Fruit fly (Drosophila melanogaster) whole organism, embryonic: ENCODE data around the gene ath.

Experiments used
- CG14710 ChIP-seq: fragments of 200-800 bp; sonication (Bioruptor generic); optimal IDR thresholded peaks from 3 replicates; lab custom pipeline; 2019; ENCODE audit warnings: missing biosample characterization, mild to moderate bottlenecking, missing genetic modification characterization, moderate library complexity
- CG1647 ChIP-seq: fragments of 200-800 bp; sonication (Bioruptor generic); optimal IDR thresholded peaks from 3 replicates; lab custom pipeline; 2016; ENCODE audit warnings: missing biosample characterization, missing genetic modification characterization
- CG1792 ChIP-seq: fragments of 200-800 bp; sonication (Bioruptor generic); optimal IDR thresholded peaks from 2 replicates; lab custom pipeline; 2016; ENCODE audit warnings: missing biosample characterization, missing genetic modification characterization
- CG2712 ChIP-seq: fragments of 200-800 bp; optimal IDR thresholded peaks from 3 replicates; lab custom pipeline; 2019; ENCODE audit warnings: missing biosample characterization, mild to moderate bottlenecking, missing genetic modification characterization, moderate library complexity
- CG31224 ChIP-seq: fragments of 200-800 bp; sonication (Bioruptor generic); IDR thresholded peaks from 2 replicates; pipeline ENCODE4 v1.3.6; 2022; ENCODE audit warnings: missing biosample characterization, missing genetic modification characterization
- CG32532 ChIP-seq: fragments of 200-800 bp; sonication (Bioruptor generic); IDR thresholded peaks from 2 replicates; pipeline ENCODE4 v1.3.6; 2022; ENCODE audit warnings: missing biosample characterization, missing genetic modification characterization
- CG3995 ChIP-seq: fragments of 200-800 bp; sonication (Bioruptor generic); optimal IDR thresholded peaks from 3 replicates; lab custom pipeline; 2016; ENCODE audit warnings: missing biosample characterization, missing genetic modification characterization
- CG4328 ChIP-seq: fragments of 200-800 bp; sonication (Bioruptor generic); optimal IDR thresholded peaks from 3 replicates; lab custom pipeline; 2017; ENCODE audit warnings: missing biosample characterization, missing genetic modification reagents, missing genetic modification characterization
- CG6689 ChIP-seq: fragments of 200-800 bp; sonication (Bioruptor generic); IDR thresholded peaks from 2 replicates; pipeline ENCODE4 v1.3.6; 2022; ENCODE audit warnings: missing biosample characterization, missing genetic modification characterization
- CG7963 ChIP-seq: fragments of 200-800 bp; sonication (Bioruptor generic); IDR thresholded peaks from 3 replicates; pipeline ENCODE4 v1.3.6; 2022; ENCODE audit warnings: missing biosample characterization, missing genetic modification characterization; ENCODE audit not compliant: partially characterized antibody
- CG8944 ChIP-seq: fragments of 200-800 bp; sonication (Bioruptor generic); optimal IDR thresholded peaks from 3 replicates; lab custom pipeline; 2016; ENCODE audit warnings: missing biosample characterization, missing genetic modification characterization
- Camta ChIP-seq: fragments of 200-800 bp; sonication (Bioruptor generic); optimal IDR thresholded peaks from 2 replicates; lab custom pipeline; 2016; ENCODE audit warnings: missing biosample characterization, missing genetic modification characterization
- CoRest ChIP-seq: fragments of 200-800 bp; sonication (Bioruptor generic); optimal IDR thresholded peaks from 3 replicates; lab custom pipeline; 2018; ENCODE audit warnings: missing biosample characterization, mild to moderate bottlenecking, missing genetic modification characterization, moderate library complexity
- Ets97D ChIP-seq: fragments of 200-800 bp; sonication (Bioruptor generic); optimal IDR thresholded peaks from 3 replicates; lab custom pipeline; 2016; ENCODE audit warnings: missing biosample characterization, missing genetic modification characterization
- Fer2 ChIP-seq: fragments of 200-800 bp; sonication (Bioruptor generic); optimal IDR thresholded peaks from 2 replicates; lab custom pipeline; 2018; ENCODE audit warnings: missing biosample characterization, mild to moderate bottlenecking, missing genetic modification characterization, moderate library complexity
- HHEX ChIP-seq: fragments of 200-800 bp; sonication (Bioruptor generic); optimal IDR thresholded peaks from 3 replicates; lab custom pipeline; 2017; ENCODE audit warnings: missing biosample characterization, mild to moderate bottlenecking, missing genetic modification characterization, missing genetic modification reagents
- HLH54F ChIP-seq: fragments of 200-800 bp; sonication (Bioruptor generic); optimal IDR thresholded peaks from 3 replicates; lab custom pipeline; 2016; ENCODE audit warnings: missing biosample characterization, missing genetic modification characterization
- Hand ChIP-seq: fragments of 200-800 bp; sonication (Bioruptor generic); optimal IDR thresholded peaks from 2 replicates; lab custom pipeline; 2017; ENCODE audit warnings: mild to moderate bottlenecking, missing biosample characterization, missing genetic modification reagents, missing genetic modification characterization
- Med ChIP-seq: fragments of 200-800 bp; sonication (Bioruptor generic); peaks from one replicate; lab custom pipeline; 2016; ENCODE audit warnings: missing biosample characterization, missing genetic modification characterization, mild to moderate bottlenecking, inconsistent platforms, moderate library complexity
- Mes4 ChIP-seq: fragments of 200-800 bp; sonication (Bioruptor generic); optimal IDR thresholded peaks from 2 replicates; lab custom pipeline; 2016; ENCODE audit warnings: missing biosample characterization, missing genetic modification characterization
- NFAT ChIP-seq: fragments of 200-800 bp; sonication (Bioruptor generic); IDR thresholded peaks from 2 replicates; pipeline ENCODE4 v1.3.6; 2022; ENCODE audit warnings: missing biosample characterization, missing genetic modification characterization
- Nf-YA ChIP-seq: fragments of 200-800 bp; sonication (Bioruptor generic); IDR thresholded peaks from 2 replicates; pipeline ENCODE4 v1.3.6; 2022; ENCODE audit warnings: missing biosample characterization, missing genetic modification characterization
- Oli ChIP-seq: fragments of 200-800 bp; sonication (Bioruptor generic); optimal IDR thresholded peaks from 2 replicates; lab custom pipeline; 2018; ENCODE audit warnings: missing biosample characterization, mild to moderate bottlenecking, missing genetic modification characterization, moderate library complexity
- Optix ChIP-seq: fragments of 200-800 bp; sonication (Bioruptor generic); IDR thresholded peaks from 3 replicates; pipeline ENCODE4 v1.3.6; 2022; ENCODE audit warnings: missing biosample characterization, missing genetic modification characterization
- Pdp1 ChIP-seq, 2 experiments: fragments of 200-800 bp; sonication (Bioruptor generic); optimal IDR thresholded peaks; 3 replicates each; lab custom pipeline; 2016; ENCODE audit warnings: missing biosample characterization in 2 of 2, missing genetic modification characterization in 2 of 2, mild to moderate bottlenecking in 1 of 2, moderate library complexity in 1 of 2
- Sox100B ChIP-seq: fragments of 200-800 bp; sonication (Bioruptor generic); optimal IDR thresholded peaks from 3 replicates; lab custom pipeline; 2018; ENCODE audit warnings: missing biosample characterization, mild to moderate bottlenecking, missing genetic modification characterization
- Ssrp ChIP-seq: fragments of 200-800 bp; sonication (Bioruptor generic); optimal IDR thresholded peaks from 2 replicates; lab custom pipeline; 2018; ENCODE audit warnings: missing biosample characterization, mild to moderate bottlenecking, missing genetic modification characterization, moderate library complexity
- Usf ChIP-seq: fragments of 200-800 bp; sonication (Bioruptor generic); optimal IDR thresholded peaks from 2 replicates; lab custom pipeline; 2017; ENCODE audit warnings: missing genotype, missing biosample characterization, missing genetic modification characterization
- ase ChIP-seq: fragments of 200-800 bp; sonication (Bioruptor generic); IDR thresholded peaks from 3 replicates; pipeline ENCODE4 v1.3.6; 2022; ENCODE audit warnings: missing biosample characterization, missing genetic modification characterization
- dan ChIP-seq: fragments of 200-800 bp; sonication (Bioruptor generic); IDR thresholded peaks from 2 replicates; pipeline ENCODE4 v1.3.6; 2022; ENCODE audit warnings: missing biosample characterization, missing genetic modification characterization
- fd96Cb ChIP-seq: fragments of 200-800 bp; sonication (Bioruptor generic); optimal IDR thresholded peaks from 2 replicates; lab custom pipeline; 2018; ENCODE audit warnings: missing biosample characterization, mild to moderate bottlenecking, missing genetic modification characterization, moderate library complexity
- nerfin-2 ChIP-seq: fragments of 200-800 bp; sonication (Bioruptor generic); IDR thresholded peaks from 2 replicates; pipeline ENCODE4 v1.3.6; 2022; ENCODE audit warnings: missing biosample characterization, missing genetic modification characterization; ENCODE audit not compliant: partially characterized antibody
- nom ChIP-seq: fragments of 200-800 bp; sonication (Bioruptor generic); optimal IDR thresholded peaks from 2 replicates; lab custom pipeline; 2017; ENCODE audit warnings: missing biosample characterization, missing genetic modification characterization, mild to moderate bottlenecking, moderate library complexity, missing genetic modification reagents
- onecut ChIP-seq: fragments of 200-800 bp; sonication (Bioruptor generic); IDR thresholded peaks from 2 replicates; pipeline ENCODE4 v1.3.6; 2022; ENCODE audit warnings: missing biosample characterization, missing genetic modification characterization
- pzg ChIP-seq: fragments of 200-800 bp; sonication (Bioruptor generic); optimal IDR thresholded peaks from 3 replicates; lab custom pipeline; 2018; ENCODE audit warnings: missing biosample characterization, mild to moderate bottlenecking, missing genetic modification characterization, moderate library complexity
- ranshi ChIP-seq: fragments of 200-800 bp; sonication (Bioruptor generic); IDR thresholded peaks from 2 replicates; pipeline ENCODE4 v1.3.6; 2022; ENCODE audit warnings: missing biosample characterization, missing genetic modification characterization
- rib ChIP-seq: fragments of 200-800 bp; sonication (Bioruptor generic); IDR thresholded peaks from 2 replicates; pipeline ENCODE4 v1.3.6; 2022; ENCODE audit warnings: missing biosample characterization, missing genetic modification characterization
- schlank ChIP-seq: fragments of 200-800 bp; sonication (Bioruptor generic); optimal IDR thresholded peaks from 2 replicates; lab custom pipeline; 2018; ENCODE audit warnings: missing biosample characterization, mild to moderate bottlenecking, missing genetic modification characterization
- sens ChIP-seq: fragments of 200-800 bp; sonication (Bioruptor generic); peaks from one replicate; lab custom pipeline; 2016; ENCODE audit warnings: missing biosample characterization, missing genetic modification characterization
- sqz ChIP-seq: fragments of 200-800 bp; sonication (Bioruptor generic); optimal IDR thresholded peaks from 3 replicates; lab custom pipeline; 2018; ENCODE audit warnings: missing biosample characterization, mild to moderate bottlenecking, missing genetic modification characterization
- tin ChIP-seq: fragments of 200-800 bp; sonication (Bioruptor generic); optimal IDR thresholded peaks from 3 replicates; lab custom pipeline; 2016; ENCODE audit warnings: missing biosample characterization, missing genetic modification characterization
- toy ChIP-seq: fragments of 200-800 bp; sonication (Bioruptor generic); IDR thresholded peaks from 2 replicates; pipeline ENCODE4 v1.3.6; 2022; ENCODE audit warnings: missing biosample characterization, missing genetic modification characterization
- tup ChIP-seq: fragments of 200-800 bp; sonication (Bioruptor generic); optimal IDR thresholded peaks from 2 replicates; lab custom pipeline; 2016; ENCODE audit warnings: missing biosample characterization, mild to moderate bottlenecking, missing genetic modification characterization, moderate library complexity
- vnd ChIP-seq: fragments of 200-800 bp; sonication (Bioruptor generic); IDR thresholded peaks from 3 replicates; pipeline ENCODE4 v1.3.6; 2022; ENCODE audit warnings: missing biosample characterization, missing genetic modification characterization; ENCODE audit not compliant: partially characterized antibody

Gene ath

DNA sequence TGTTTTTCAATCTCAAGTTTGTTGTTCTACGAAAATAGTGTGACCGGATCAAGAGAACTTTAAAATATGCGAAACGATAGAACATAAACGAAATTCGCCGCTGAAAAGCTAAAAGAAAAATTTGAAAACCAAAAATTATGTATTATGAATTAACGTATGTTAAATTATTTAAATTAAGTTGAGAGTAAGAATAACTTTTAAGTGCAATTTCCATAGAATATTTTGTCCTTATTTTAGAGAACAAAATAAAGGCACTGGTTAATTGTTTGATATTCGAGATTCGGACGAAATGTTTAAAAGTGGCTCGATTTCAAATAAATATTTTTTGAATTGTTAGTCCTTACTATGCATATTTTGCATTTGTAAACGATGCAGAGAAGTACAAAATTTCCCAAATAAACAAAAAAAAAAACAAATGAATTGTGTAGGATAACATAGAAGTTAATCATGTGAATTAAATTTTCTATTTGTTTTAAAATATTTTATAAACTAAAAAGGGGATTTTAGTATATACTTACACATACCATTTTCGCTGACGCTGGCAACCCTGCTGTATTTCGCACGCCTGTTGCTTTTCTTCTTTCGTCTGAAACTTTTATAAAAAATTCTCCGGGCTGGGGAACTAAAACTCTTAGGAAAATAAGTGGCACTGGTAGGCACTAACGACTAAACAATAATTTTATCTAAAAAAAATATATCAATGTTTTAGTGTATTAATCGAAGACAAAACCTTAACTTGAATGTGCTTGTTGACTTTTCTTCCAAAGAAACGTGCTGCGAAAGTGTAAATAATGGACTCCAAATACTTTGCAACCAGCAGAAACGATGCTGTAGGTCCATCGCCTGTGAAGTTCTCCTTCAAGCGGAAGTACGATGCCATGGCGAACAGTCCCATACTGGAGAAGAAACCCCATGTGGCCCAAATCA is at the start of gene ath, which contains the start of gene CG5727 (continued):
- TF ChIP-seq fd96Cb (tag; lab: Kevin White, UChicago) (no peak), Sox100B (peak; percentile 34), CG6689 (GFP tag; lab: Robert Waterston, UW) (peak; percentile 38; the same call in 1 of the 2 replicates), Mes4 (GFP tag; lab: Kevin White, UChicago) (no peak), Nf-YA (no peak), rib (no peak), tin (GFP tag; lab: Kevin White, UChicago) (no peak), Camta (GFP tag; lab: Kevin White, UChicago) (no peak), HLH54F (GFP tag; lab: Kevin White, UChicago) (no peak), CG4328 (peak; percentile 11), nom (no peak), dan (no peak), NFAT (GFP tag; lab: Robert Waterston, UW) (no peak), Pdp1 (GFP tag; optimal IDR thresholded peaks at IDR 0.05; lab: Kevin White, UChicago) (no peak), toy (GFP tag; lab: Robert Waterston, UW) (no peak), pzg (GFP tag; lab: Kevin White, UChicago) (peak; percentile 13), HHEX (no peak), CG1647 (GFP tag; lab: Kevin White, UChicago) (no peak), CG8944 (no peak), Oli (tag; lab: Kevin White, UChicago) (no peak), onecut (GFP tag; lab: Robert Waterston, UW) (no peak), CG1792 (no peak), Fer2 (tag; lab: Kevin White, UChicago) (no peak), CG32532 (GFP tag; lab: Robert Waterston, UW) (peak; percentile 16; the same call in 1 of the 2 replicates), Hand (GFP tag; lab: Kevin White, UChicago) (no peak), CG7963 (GFP tag; lab: Robert Waterston, UW) (no peak), Optix (GFP tag; lab: Robert Waterston, UW) (no peak), sens (peak; percentile 72), ranshi (no peak), nerfin-2 (GFP tag; lab: Robert Waterston, UW) (no peak), CG14710 (tag; lab: Kevin White, UChicago) (peak; percentile 42), sqz (GFP tag; lab: Kevin White, UChicago) (no peak), ase (GFP tag; lab: Robert Waterston, UW) (no peak), CG2712 (peak; percentile 11), Ets97D (GFP tag; lab: Kevin White, UChicago) (no peak), tup (GFP tag; lab: Kevin White, UChicago) (no peak), CG3995 (GFP tag; lab: Kevin White, UChicago) (peak; percentile 15), vnd (GFP tag; lab: Robert Waterston, UW) (no peak), CoRest (tag; lab: Kevin White, UChicago) (no peak), schlank (tag; lab: Kevin White, UChicago) (no peak), Usf (no peak), CG31224 (GFP tag; lab: Robert Waterston, UW) (no peak), Ssrp (tag; lab: Kevin White, UChicago) (no peak), Med (GFP tag; lab: Kevin White, UChicago) (peak; percentile 72)
